Worm (Caenorhabditis elegans) whole organism, L3 larva: ENCODE data around the gene cua-1.

Experiments used
- ZK546.5 ChIP-seq: sonication (generic microtip); optimal IDR thresholded peaks from 2 replicates; lab custom pipeline; 2017; ENCODE audit warnings: missing biosample characterization, missing genetic modification characterization
- ama-1 ChIP-seq: fragments of 150-350 bp; optimal IDR thresholded peaks from 2 replicates; lab custom pipeline; 2018
- egl-27 ChIP-seq: sonication (generic microtip); optimal IDR thresholded peaks from 4 replicates; lab custom pipeline; 2017; ENCODE audit warnings: missing biosample characterization, missing genetic modification reagents, missing genetic modification characterization
- fkh-2 ChIP-seq: fragments of 150-350 bp; optimal IDR thresholded peaks from 2 replicates; lab custom pipeline; 2014; ENCODE audit warnings: missing biosample characterization, missing genetic modification reagents, missing genetic modification characterization
- jun-1 ChIP-seq: fragments of 150-350 bp; optimal IDR thresholded peaks from 2 replicates; lab custom pipeline; 2014; ENCODE audit warnings: missing biosample characterization, missing genetic modification reagents, missing genetic modification characterization
- lin-39 ChIP-seq: fragments of 150-350 bp; optimal IDR thresholded peaks from 2 replicates; lab custom pipeline; 2018; ENCODE audit warnings: missing biosample characterization, missing genetic modification reagents, missing genetic modification characterization
- nhr-12 ChIP-seq: fragments of 150-350 bp; optimal IDR thresholded peaks from 2 replicates; lab custom pipeline; 2014; ENCODE audit warnings: missing biosample characterization, missing genetic modification characterization
- nhr-67 ChIP-seq: fragments of 150-350 bp; optimal IDR thresholded peaks from 2 replicates; lab custom pipeline; 2014; ENCODE audit warnings: missing biosample characterization, missing genetic modification characterization
- skn-1 ChIP-seq: fragments of 150-350 bp; optimal IDR thresholded peaks from 2 replicates; lab custom pipeline; 2014; ENCODE audit warnings: missing biosample characterization, missing genetic modification characterization
- unc-62 ChIP-seq: fragments of 150-350 bp; sonication (generic microtip); optimal IDR thresholded peaks from 4 replicates; lab custom pipeline; 2014; ENCODE audit warnings: missing biosample characterization, missing genetic modification reagents, missing genetic modification characterization
- ztf-11 ChIP-seq: fragments of 150-350 bp; optimal IDR thresholded peaks from 2 replicates; lab custom pipeline; 2014; ENCODE audit warnings: missing biosample characterization, missing genetic modification characterization

DNA sequence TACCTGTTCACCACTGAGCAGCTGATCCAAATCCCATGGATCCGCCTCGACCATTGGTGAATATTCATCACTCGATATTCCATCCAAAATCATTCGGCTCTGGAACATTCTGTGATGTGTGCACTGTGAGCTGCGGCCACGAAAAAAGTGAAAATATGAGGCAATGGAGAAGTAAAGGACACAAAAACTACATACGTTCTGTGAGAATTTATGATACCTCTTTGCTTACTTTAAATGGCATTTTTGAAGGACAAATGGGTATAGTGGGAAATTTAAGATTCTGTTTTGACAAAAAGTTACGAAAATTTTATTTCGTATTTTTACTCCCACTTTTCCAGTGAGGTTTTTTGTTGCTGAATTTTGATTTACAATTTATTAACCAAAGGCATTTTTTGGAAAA, 37.3 kb upstream of the cua-1 start, which contains the start of gene twk-40:
- TF ChIP-seq skn-1 (no peak), jun-1 (tag; lab: Kevin White, UChicago) (no peak), nhr-67 (tag; lab: Kevin White, UChicago) (no peak), unc-62 (GFP tag; lab: Kevin White, UChicago) (no peak), egl-27 (tag; lab: Kevin White, UChicago) (no peak), lin-39 (tag; lab: Kevin White, UChicago) (no peak), ztf-11 (tag; lab: Kevin White, UChicago) (no peak), nhr-12 (no peak), fkh-2 (tag; lab: Kevin White, UChicago) (no peak), ZK546.5 (tag; lab: Kevin White, UChicago) (no peak), ama-1 (no peak)
